Worm (Caenorhabditis elegans) whole organism, L4 larva: ENCODE data around the gene nhr-31.

Experiments
- D1046.2 ChIP-seq: fragments of 200-800 bp; sonication (Bioruptor generic); IDR thresholded peaks from 2 replicates; pipeline ENCODE4 v1.3.6; 2022; ENCODE audit warnings: missing genetic modification characterization, missing compliant biosample characterization
- F26F4.8 ChIP-seq: fragments of 200-800 bp; sonication (Bioruptor generic); conservative IDR thresholded peaks from 2 replicates; pipeline ENCODE4 v1.3.6; 2022; ENCODE audit warnings: missing genetic modification characterization, missing compliant biosample characterization
- F37D6.2 ChIP-seq: sonication (generic microtip); optimal IDR thresholded peaks from 2 replicates; lab custom pipeline; 2016; ENCODE audit warnings: mild to moderate bottlenecking, missing genetic modification characterization, missing compliant biosample characterization
- F44E2.7 ChIP-seq: fragments of 200-800 bp; sonication (Bioruptor generic); IDR thresholded peaks from 2 replicates; pipeline ENCODE4 v2.1.2; 2022; ENCODE audit warnings: missing genetic modification characterization, missing compliant biosample characterization
- R02D3.7 ChIP-seq: fragments of 150-350 bp; sonication (generic microtip); optimal IDR thresholded peaks from 3 replicates; lab custom pipeline; 2014; ENCODE audit warnings: missing biosample characterization, missing genetic modification characterization
- T20F7.1 ChIP-seq: fragments of 200-800 bp; sonication (Bioruptor generic); optimal IDR thresholded peaks from 2 replicates; lab custom pipeline; 2018; ENCODE audit warnings: mild to moderate bottlenecking, missing genetic modification characterization, missing compliant biosample characterization
- Y48G9A.11 ChIP-seq: fragments of 200-800 bp; sonication (Bioruptor generic); IDR thresholded peaks from 2 replicates; pipeline ENCODE4 v1.3.6; 2022; ENCODE audit warnings: missing genetic modification reagents, missing genetic modification characterization, missing compliant biosample characterization
- Y5F2A.4 ChIP-seq: fragments of 200-800 bp; sonication (Bioruptor generic); optimal IDR thresholded peaks from 2 replicates; lab custom pipeline; 2018; ENCODE audit warnings: mild to moderate bottlenecking, missing genetic modification characterization, missing compliant biosample characterization
- Y75B8A.6 ChIP-seq: fragments of 200-800 bp; sonication (Bioruptor generic); IDR thresholded peaks from 2 replicates; pipeline ENCODE4 v1.3.6; 2022; ENCODE audit warnings: missing genetic modification reagents, missing genetic modification characterization, missing compliant biosample characterization
- aha-1 ChIP-seq: fragments of 150-350 bp; peaks from one replicate; lab custom pipeline; 2014; ENCODE audit warnings: missing biosample characterization, missing genetic modification characterization
- aly-2 ChIP-seq: sonication (generic microtip); optimal IDR thresholded peaks from 2 replicates; lab custom pipeline; 2018; ENCODE audit warnings: missing biosample characterization, missing genetic modification characterization
- arid-1 ChIP-seq: fragments of 200-800 bp; sonication (Bioruptor generic); conservative IDR thresholded peaks from 2 replicates; pipeline ENCODE4 v1.3.6; 2022; ENCODE audit warnings: missing genetic modification reagents, missing genetic modification characterization, missing compliant biosample characterization
- attf-4 ChIP-seq: sonication (generic microtip); optimal IDR thresholded peaks from 3 replicates; lab custom pipeline; 2017; ENCODE audit warnings: missing biosample characterization, missing genetic modification characterization
- ceh-20 ChIP-seq: fragments of 200-800 bp; sonication (Bioruptor generic); IDR thresholded peaks from 2 replicates; pipeline ENCODE4 v1.3.6; 2022; ENCODE audit warnings: missing genetic modification reagents, missing genetic modification characterization, missing compliant biosample characterization
- ceh-44 ChIP-seq: fragments of 200-800 bp; sonication (Bioruptor generic); IDR thresholded peaks from 2 replicates; pipeline ENCODE4 v1.3.6; 2022; ENCODE audit warnings: missing genetic modification reagents, missing genetic modification characterization, missing compliant biosample characterization
- ctbp-1 ChIP-seq: fragments of 200-800 bp; sonication (Bioruptor generic); IDR thresholded peaks from 2 replicates; pipeline ENCODE4 v1.3.6; 2022; ENCODE audit warnings: missing genetic modification reagents, missing genetic modification characterization, missing compliant biosample characterization
- daf-19 ChIP-seq: fragments of 200-800 bp; sonication (Bioruptor generic); conservative IDR thresholded peaks from 2 replicates; pipeline ENCODE4 v1.3.6; 2022; ENCODE audit warnings: missing genetic modification characterization, missing compliant biosample characterization
- dmd-6 ChIP-seq: fragments of 200-800 bp; sonication (Bioruptor generic); IDR thresholded peaks from 2 replicates; pipeline ENCODE4 v1.3.6; 2022; ENCODE audit warnings: missing genetic modification reagents, missing genetic modification characterization, missing compliant biosample characterization
- dmd-9 ChIP-seq: fragments of 200-800 bp; sonication (Bioruptor generic); IDR thresholded peaks from 2 replicates; pipeline ENCODE4 v1.3.6; 2022; ENCODE audit warnings: missing genetic modification reagents, missing genetic modification characterization, missing compliant biosample characterization
- dpl-1 ChIP-seq: fragments of 150-350 bp; optimal IDR thresholded peaks from 2 replicates; lab custom pipeline; 2014; ENCODE audit warnings: missing biosample characterization, missing genetic modification reagents, missing genetic modification characterization
- duxl-1 ChIP-seq: sonication (generic microtip); optimal IDR thresholded peaks from 2 replicates; lab custom pipeline; 2016; ENCODE audit warnings: mild to moderate bottlenecking, missing genetic modification characterization, moderate library complexity, missing compliant biosample characterization; ENCODE audit not compliant: poor library complexity
- dve-1 ChIP-seq: sonication (generic microtip); optimal IDR thresholded peaks from 2 replicates; lab custom pipeline; 2017; ENCODE audit warnings: antibody characterized with exemption, mild to moderate bottlenecking, missing genetic modification characterization, missing compliant biosample characterization; ENCODE audit not compliant: insufficient read depth
- egl-43 ChIP-seq: fragments of 200-800 bp; sonication (Bioruptor generic); IDR thresholded peaks from 2 replicates; pipeline ENCODE4 v1.3.6; 2022; ENCODE audit warnings: missing genetic modification reagents, missing genetic modification characterization, missing compliant biosample characterization
- fkh-10 ChIP-seq: fragments of 150-350 bp; optimal IDR thresholded peaks from 2 replicates; lab custom pipeline; 2014; ENCODE audit warnings: missing biosample characterization, missing genetic modification reagents, missing genetic modification characterization
- fos-1 ChIP-seq: fragments of 150-350 bp; optimal IDR thresholded peaks from 2 replicates; lab custom pipeline; 2014; ENCODE audit warnings: missing biosample characterization, missing genetic modification characterization
- hif-1 ChIP-seq, 2 experiments: sonication (generic microtip); optimal IDR thresholded peaks; 2 replicates each; lab custom pipeline; 2016 to 2017; ENCODE audit warnings: missing compliant biosample characterization in 2 of 2, missing genetic modification characterization in 2 of 2, missing genetic modification reagents in 2 of 2, missing genotype in 2 of 2, mild to moderate bottlenecking in 1 of 2
- hlh-11 ChIP-seq: fragments of 200-800 bp; sonication (Bioruptor generic); optimal IDR thresholded peaks from 2 replicates; lab custom pipeline; 2018; ENCODE audit warnings: mild to moderate bottlenecking, missing genetic modification characterization, missing compliant biosample characterization
- hlh-30 ChIP-seq: sonication (generic microtip); optimal IDR thresholded peaks from 2 replicates; lab custom pipeline; 2017; ENCODE audit warnings: antibody characterized with exemption, mild to moderate bottlenecking, missing genetic modification characterization, missing compliant biosample characterization; ENCODE audit not compliant: insufficient read depth
- hmg-1.1 ChIP-seq: fragments of 200-800 bp; sonication (Bioruptor generic); IDR thresholded peaks from 2 replicates; pipeline ENCODE4 v1.3.6; 2022; ENCODE audit warnings: missing genetic modification reagents, missing genetic modification characterization, missing compliant biosample characterization
- lim-7 ChIP-seq: fragments of 200-800 bp; sonication (Bioruptor generic); IDR thresholded peaks from 2 replicates; pipeline ENCODE4 v1.3.6; 2022; ENCODE audit warnings: missing genetic modification characterization, missing compliant biosample characterization
- lin-13 ChIP-seq: fragments of 150-350 bp; optimal IDR thresholded peaks from 2 replicates; lab custom pipeline; 2014; ENCODE audit warnings: missing biosample characterization, missing genetic modification reagents, missing genetic modification characterization
- lin-29 ChIP-seq: fragments of 200-800 bp; sonication (Bioruptor generic); IDR thresholded peaks from 2 replicates; pipeline ENCODE4 v1.3.6; 2022; ENCODE audit warnings: missing genetic modification reagents, missing genetic modification characterization, missing compliant biosample characterization
- madf-5 ChIP-seq, 2 experiments: fragments of 200-800 bp; sonication (Bioruptor generic); IDR thresholded peaks; 2 replicates each; pipeline ENCODE4 v1.3.6; 2022; ENCODE audit warnings: missing compliant biosample characterization in 2 of 2, missing genetic modification characterization in 2 of 2
- madf-9 ChIP-seq: fragments of 200-800 bp; sonication (Bioruptor generic); conservative IDR thresholded peaks from 2 replicates; pipeline ENCODE4 v1.3.6; 2022; ENCODE audit warnings: missing genetic modification reagents, missing genetic modification characterization, missing compliant biosample characterization
- mdt-29 ChIP-seq: fragments of 200-800 bp; sonication (Bioruptor generic); IDR thresholded peaks from 2 replicates; pipeline ENCODE4 v1.3.6; 2022; ENCODE audit warnings: missing genetic modification reagents, missing genetic modification characterization, missing compliant biosample characterization
- mxl-3 ChIP-seq: fragments of 200-800 bp; sonication (Bioruptor generic); optimal IDR thresholded peaks from 2 replicates; lab custom pipeline; 2018; ENCODE audit warnings: mild to moderate bottlenecking, missing genetic modification characterization, missing compliant biosample characterization
- nhr-102 ChIP-seq: sonication (generic microtip); optimal IDR thresholded peaks from 2 replicates; lab custom pipeline; 2016; ENCODE audit warnings: mild to moderate bottlenecking, missing genetic modification characterization, moderate library complexity, missing compliant biosample characterization
- nhr-11 ChIP-seq: fragments of 150-350 bp; optimal IDR thresholded peaks from 2 replicates; lab custom pipeline; 2014; ENCODE audit warnings: missing biosample characterization, missing genetic modification characterization
- nhr-25 ChIP-seq: sonication (generic microtip); optimal IDR thresholded peaks from 2 replicates; lab custom pipeline; 2017; ENCODE audit warnings: missing genetic modification characterization, mild to moderate bottlenecking, missing compliant biosample characterization, antibody characterized with exemption, moderate library complexity, borderline replicate concordance; ENCODE audit not compliant: insufficient read depth
- nhr-42 ChIP-seq: fragments of 200-800 bp; sonication (Bioruptor generic); IDR thresholded peaks from 2 replicates; pipeline ENCODE4 v1.3.6; 2022; ENCODE audit warnings: missing genetic modification characterization, missing compliant biosample characterization
- nhr-48 ChIP-seq: sonication (generic microtip); optimal IDR thresholded peaks from 2 replicates; lab custom pipeline; 2016; ENCODE audit warnings: mild to moderate bottlenecking, missing genetic modification characterization, missing compliant biosample characterization
- sdz-12 ChIP-seq: fragments of 200-800 bp; sonication (Bioruptor generic); optimal IDR thresholded peaks from 2 replicates; lab custom pipeline; 2018; ENCODE audit warnings: mild to moderate bottlenecking, missing genetic modification characterization, missing compliant biosample characterization
- set-16 ChIP-seq: fragments of 200-800 bp; sonication (Bioruptor generic); IDR thresholded peaks from 2 replicates; pipeline ENCODE4 v1.3.6; 2022; ENCODE audit warnings: missing genetic modification reagents, missing genetic modification characterization, missing compliant biosample characterization
- snpc-1.2 ChIP-seq: fragments of 200-800 bp; sonication (Bioruptor generic); IDR thresholded peaks from 2 replicates; pipeline ENCODE4 v1.3.6; 2022; ENCODE audit warnings: missing genetic modification reagents, missing genetic modification characterization, missing compliant biosample characterization
- spr-1 ChIP-seq: sonication (generic microtip); optimal IDR thresholded peaks from 2 replicates; lab custom pipeline; 2016; ENCODE audit warnings: mild to moderate bottlenecking, missing genetic modification characterization, missing compliant biosample characterization
- zfp-2 ChIP-seq: sonication (generic microtip); optimal IDR thresholded peaks from 2 replicates; lab custom pipeline; 2016; ENCODE audit warnings: mild to moderate bottlenecking, missing genetic modification characterization, missing compliant biosample characterization
- zfp-3 ChIP-seq: fragments of 200-800 bp; sonication (Bioruptor generic); conservative IDR thresholded peaks from 2 replicates; pipeline ENCODE4 v1.3.6; 2022; ENCODE audit warnings: missing genetic modification reagents, missing genetic modification characterization, missing compliant biosample characterization
- ztf-11 ChIP-seq: fragments of 150-350 bp; optimal IDR thresholded peaks from 2 replicates; lab custom pipeline; 2014; ENCODE audit warnings: missing biosample characterization, missing genetic modification characterization

Gene nhr-31

ce11 chrIV:8016694-8017093, 12.6 kb downstream of the nhr-31 start, which contains the start of gene elpc-4:
Gene elpc-4 (plus strand): TSS chrIV:8016994.
- TF ChIP-seq R02D3.7 (tag; lab: Kevin White, UChicago): no peak
- no peak for TF ChIP-seq nhr-102 (tag; lab: Kevin White, UChicago)
- TF ChIP-seq duxl-1 (tag; lab: Kevin White, UChicago): no peak
- TF ChIP-seq T20F7.1 (GFP tag; lab: Kevin White, UChicago): no peak
- no peak for TF ChIP-seq zfp-2 (tag; lab: Kevin White, UChicago)
- no peak for TF ChIP-seq ztf-11 (tag; lab: Kevin White, UChicago)
- no peak for TF ChIP-seq aly-2 (tag; lab: Kevin White, UChicago)
- no peak for TF ChIP-seq nhr-25 (tag; lab: Kevin White, UChicago)
- no peak for TF ChIP-seq F44E2.7
- TF ChIP-seq Y75B8A.6 (GFP tag; lab: Robert Waterston, UW): no peak
- TF ChIP-seq fos-1 (tag; lab: Kevin White, UChicago): no peak
- TF ChIP-seq nhr-48: no peak
- TF ChIP-seq F26F4.8: no peak
- TF ChIP-seq ceh-20: no peak
- no peak for TF ChIP-seq zfp-3
- no peak for TF ChIP-seq hlh-11 (tag; lab: Kevin White, UChicago)
- TF ChIP-seq Y5F2A.4 (GFP tag; lab: Kevin White, UChicago): no peak
- no peak for TF ChIP-seq fkh-10 (GFP tag; lab: Kevin White, UChicago)
- TF ChIP-seq spr-1 (tag; lab: Kevin White, UChicago): no peak
- no peak for TF ChIP-seq attf-4 (tag; lab: Kevin White, UChicago)
- TF ChIP-seq, all 104 proteins: peak for 0

ce11 chrIV:8015726-8016312, 13.5 kb downstream of the nhr-31 start, which contains the start of gene C26B2.7:
Gene C26B2.7 (plus strand): TSS chrIV:8016274.
- peak; percentile 39 for TF ChIP-seq lin-13 (GFP tag; lab: Kevin White, UChicago)
- peak; percentile 59 for TF ChIP-seq mxl-3 (GFP tag; lab: Kevin White, UChicago)
- TF ChIP-seq nhr-42 (GFP tag; lab: Robert Waterston, UW): peak; percentile 62; the same call in 1 of the 2 replicates
- TF ChIP-seq dpl-1 (GFP tag; lab: Kevin White, UChicago): peak; percentile 74
- peak; percentile 41 for TF ChIP-seq nhr-11
- peak in 1 of 2 experiments; percentile 73 for TF ChIP-seq hif-1 (tag; optimal IDR thresholded peaks at IDR 0.05; lab: Kevin White, UChicago)
- peak; percentile 69; the same call in 1 of the 2 replicates for TF ChIP-seq lim-7 (GFP tag; lab: Robert Waterston, UW)
- peak; percentile 68 for TF ChIP-seq aha-1
- TF ChIP-seq dve-1 (tag; lab: Kevin White, UChicago): peak; percentile 30
- TF ChIP-seq snpc-1.2: peak; percentile 76
- peak; percentile 71 for TF ChIP-seq dmd-6 (GFP tag; lab: Robert Waterston, UW)
- peak; percentile 67; the same call in 1 of the 2 replicates for TF ChIP-seq egl-43
- TF ChIP-seq arid-1: peak; percentile 66
- TF ChIP-seq set-16 (GFP tag; lab: Robert Waterston, UW): peak; percentile 30; the same call in 1 of the 2 replicates
- peak; percentile 61 for TF ChIP-seq ctbp-1
- peak; percentile 11 for TF ChIP-seq sdz-12 (GFP tag; lab: Kevin White, UChicago)
- peak; percentile 99 for TF ChIP-seq Y48G9A.11 (GFP tag; lab: Robert Waterston, UW)
- TF ChIP-seq madf-5 (GFP tag; IDR thresholded peaks at IDR 0.05; lab: Robert Waterston, UW): peak in 1 of 2 experiments; percentile 89; a peak in 2 of 4 replicates
- TF ChIP-seq hlh-30 (tag; lab: Kevin White, UChicago): peak; percentile 34
- peak; percentile 70; the same call in 1 of the 2 replicates for TF ChIP-seq madf-9 (GFP tag; lab: Robert Waterston, UW)
- peak; percentile 88 for TF ChIP-seq dmd-9 (GFP tag; lab: Robert Waterston, UW)
- peak; percentile 60 for TF ChIP-seq hmg-1.1 (GFP tag; lab: Robert Waterston, UW)
- 0 out of 2 replicates have a peak, but pooled peaks have one; percentile 31 for TF ChIP-seq lin-29
- peak; percentile 49 for TF ChIP-seq R02D3.7 (tag; lab: Kevin White, UChicago)
- TF ChIP-seq F37D6.2 (tag; lab: Kevin White, UChicago): peak; percentile 16
- TF ChIP-seq ceh-44 (GFP tag; lab: Robert Waterston, UW): peak; percentile 96
- TF ChIP-seq D1046.2 (GFP tag; lab: Robert Waterston, UW): peak; percentile 76
- peak; percentile 6; the same call in 1 of the 2 replicates for TF ChIP-seq mdt-29
- 0 out of 2 replicates have a peak, but pooled peaks have one; percentile 16 for TF ChIP-seq daf-19 (GFP tag; lab: Robert Waterston, UW)
- TF ChIP-seq duxl-1 (tag; lab: Kevin White, UChicago): peak; percentile 20
- peak; percentile 11 for TF ChIP-seq fkh-10 (GFP tag; lab: Kevin White, UChicago)
